Worm (Caenorhabditis elegans) whole organism, L3 larva: ENCODE data around the gene dhhc-5.

Experiments
- ZK546.5 ChIP-seq: sonication (generic microtip); optimal IDR thresholded peaks from 2 replicates; lab custom pipeline; 2017; ENCODE audit warnings: missing biosample characterization, missing genetic modification characterization
- ceh-28 ChIP-seq: fragments of 150-350 bp; optimal IDR thresholded peaks from 2 replicates; lab custom pipeline; 2014; ENCODE audit warnings: missing biosample characterization, missing genetic modification reagents, missing genetic modification characterization
- fkh-2 ChIP-seq: fragments of 150-350 bp; optimal IDR thresholded peaks from 2 replicates; lab custom pipeline; 2014; ENCODE audit warnings: missing biosample characterization, missing genetic modification reagents, missing genetic modification characterization
- mdl-1 ChIP-seq: fragments of 150-350 bp; optimal IDR thresholded peaks from 2 replicates; lab custom pipeline; 2014; ENCODE audit warnings: missing biosample characterization, missing genetic modification characterization
- nhr-11 ChIP-seq: fragments of 150-350 bp; optimal IDR thresholded peaks from 2 replicates; lab custom pipeline; 2014; ENCODE audit warnings: missing biosample characterization, missing genetic modification characterization
- snpc-4 ChIP-seq: fragments of 150-350 bp; optimal IDR thresholded peaks from 2 replicates; lab custom pipeline; 2014; ENCODE audit warnings: missing biosample characterization, missing genetic modification characterization
- zag-1 ChIP-seq: fragments of 150-350 bp; optimal IDR thresholded peaks from 2 replicates; lab custom pipeline; 2014; ENCODE audit warnings: missing biosample characterization, missing genetic modification characterization

DNA sequence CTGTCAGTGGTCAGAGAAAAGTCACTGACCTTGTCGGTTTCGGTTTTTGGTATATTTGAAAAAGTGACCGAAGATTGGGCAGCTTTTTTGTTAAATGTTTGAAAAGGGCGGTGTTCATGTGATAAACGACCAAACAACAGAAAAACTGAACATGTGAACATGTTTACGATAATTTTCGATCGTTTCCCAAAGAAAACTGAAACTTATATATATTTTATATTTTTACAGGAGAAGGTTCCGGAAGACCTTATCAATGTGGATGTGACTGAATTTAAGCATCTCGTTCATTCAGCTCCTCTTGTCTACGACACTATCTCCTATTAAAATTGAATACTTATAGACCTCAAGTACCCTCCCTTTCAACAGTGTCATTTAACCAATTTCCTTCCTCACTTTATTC lies 49.2 kb downstream of the dhhc-5 start:
- TF ChIP-seq snpc-4 (tag; lab: Kevin White, UChicago) (no peak), zag-1 (tag; lab: Kevin White, UChicago) (no peak), mdl-1 (no peak), ZK546.5 (tag; lab: Kevin White, UChicago) (no peak), fkh-2 (tag; lab: Kevin White, UChicago) (no peak), ceh-28 (tag; lab: Kevin White, UChicago) (no peak), nhr-11 (tag; lab: Kevin White, UChicago) (no peak)
